Fruit fly (Drosophila melanogaster) whole organism, embryonic: ENCODE data around the gene CG31287.

ENCODE experiments used
- Atf6 ChIP-seq: fragments of 200-800 bp; sonication (Bioruptor generic); IDR thresholded peaks from 2 replicates; pipeline ENCODE4 v1.3.6; 2022; ENCODE audit warnings: missing biosample characterization, missing genetic modification characterization
- B-H2 ChIP-seq: fragments of 200-800 bp; sonication (Bioruptor generic); optimal IDR thresholded peaks from 2 replicates; lab custom pipeline; 2018; ENCODE audit warnings: missing biosample characterization, mild to moderate bottlenecking, missing genetic modification characterization
- BtbVII ChIP-seq: fragments of 200-800 bp; sonication (Bioruptor generic); optimal IDR thresholded peaks from 3 replicates; lab custom pipeline; 2017; ENCODE audit warnings: missing biosample characterization, mild to moderate bottlenecking, missing genetic modification characterization
- CG11085 ChIP-seq: fragments of 200-800 bp; sonication (Bioruptor generic); IDR thresholded peaks from 2 replicates; pipeline ENCODE4 v1.3.6; 2022; ENCODE audit warnings: missing biosample characterization, missing genetic modification characterization
- CG11398 ChIP-seq: fragments of 200-800 bp; sonication (Bioruptor generic); optimal IDR thresholded peaks from 2 replicates; lab custom pipeline; 2016; ENCODE audit warnings: missing biosample characterization, missing genetic modification characterization
- CG12299 ChIP-seq: fragments of 200-800 bp; sonication (Bioruptor generic); optimal IDR thresholded peaks from 2 replicates; lab custom pipeline; 2018; ENCODE audit warnings: missing biosample characterization, mild to moderate bottlenecking, missing genetic modification characterization
- CG12659 ChIP-seq: fragments of 200-800 bp; sonication (Bioruptor generic); optimal IDR thresholded peaks from 3 replicates; lab custom pipeline; 2017; ENCODE audit warnings: mild to moderate bottlenecking, missing biosample characterization, missing genetic modification reagents, missing genetic modification characterization
- CG13424 ChIP-seq: fragments of 200-800 bp; sonication (Bioruptor generic); optimal IDR thresholded peaks from 2 replicates; lab custom pipeline; 2019; ENCODE audit warnings: missing biosample characterization, mild to moderate bottlenecking, missing genetic modification characterization, moderate library complexity
- CG13894 ChIP-seq: fragments of 200-800 bp; sonication (Bioruptor generic); optimal IDR thresholded peaks from 3 replicates; lab custom pipeline; 2018; ENCODE audit warnings: missing biosample characterization, mild to moderate bottlenecking, missing genetic modification characterization, moderate library complexity
- CG15011 ChIP-seq: fragments of 200-800 bp; sonication (Bioruptor generic); optimal IDR thresholded peaks from 3 replicates; lab custom pipeline; 2018; ENCODE audit warnings: missing biosample characterization, mild to moderate bottlenecking, missing genetic modification characterization
- CG17802 ChIP-seq: fragments of 200-800 bp; sonication (Bioruptor generic); optimal IDR thresholded peaks from 2 replicates; lab custom pipeline; 2018; ENCODE audit warnings: missing biosample characterization, mild to moderate bottlenecking, missing genetic modification characterization, moderate library complexity
- CG1792 ChIP-seq: fragments of 200-800 bp; sonication (Bioruptor generic); optimal IDR thresholded peaks from 2 replicates; lab custom pipeline; 2016; ENCODE audit warnings: missing biosample characterization, missing genetic modification characterization
- CG18476 ChIP-seq: fragments of 200-800 bp; sonication (Bioruptor generic); optimal IDR thresholded peaks from 2 replicates; lab custom pipeline; 2016; ENCODE audit warnings: missing biosample characterization, mild to moderate bottlenecking, missing genetic modification characterization
- CG6791 ChIP-seq: fragments of 200-800 bp; sonication (Bioruptor generic); IDR thresholded peaks from 3 replicates; pipeline ENCODE4 v1.3.6; 2022; ENCODE audit warnings: missing biosample characterization, missing genetic modification characterization; ENCODE audit not compliant: partially characterized antibody
- CG7987 ChIP-seq: fragments of 200-800 bp; sonication (Bioruptor generic); optimal IDR thresholded peaks from 2 replicates; lab custom pipeline; 2018; ENCODE audit warnings: missing biosample characterization, mild to moderate bottlenecking, missing genetic modification characterization, moderate library complexity
- CG8478 ChIP-seq: fragments of >200 bp; optimal IDR thresholded peaks from 2 replicates; lab custom pipeline; 2018
- CG9817 ChIP-seq: fragments of 200-800 bp; sonication (Bioruptor generic); optimal IDR thresholded peaks from 2 replicates; lab custom pipeline; 2018; ENCODE audit warnings: missing biosample characterization, mild to moderate bottlenecking, missing genetic modification characterization, moderate library complexity
- CHES-1-like ChIP-seq: fragments of 200-800 bp; sonication (Bioruptor generic); optimal IDR thresholded peaks from 2 replicates; lab custom pipeline; 2016; ENCODE audit warnings: missing biosample characterization, missing genetic modification characterization
- CTCF ChIP-seq: fragments of 200-800 bp; sonication (Bioruptor generic); optimal IDR thresholded peaks from 2 replicates; lab custom pipeline; 2017; ENCODE audit warnings: missing biosample characterization, mild to moderate bottlenecking, missing genetic modification characterization, moderate library complexity
- Dp ChIP-seq: fragments of 200-800 bp; sonication (Bioruptor generic); optimal IDR thresholded peaks from 2 replicates; lab custom pipeline; 2018; ENCODE audit warnings: missing biosample characterization, mild to moderate bottlenecking, missing genetic modification characterization, moderate library complexity
- H2.0 ChIP-seq: fragments of 200-800 bp; sonication (Bioruptor generic); IDR thresholded peaks from 2 replicates; pipeline ENCODE4 v1.3.6; 2022; ENCODE audit warnings: missing biosample characterization, missing genetic modification characterization
- Hand ChIP-seq: fragments of 200-800 bp; sonication (Bioruptor generic); optimal IDR thresholded peaks from 2 replicates; lab custom pipeline; 2017; ENCODE audit warnings: mild to moderate bottlenecking, missing biosample characterization, missing genetic modification reagents, missing genetic modification characterization
- HmgZ ChIP-seq: fragments of 200-800 bp; sonication (Bioruptor generic); optimal IDR thresholded peaks from 2 replicates; lab custom pipeline; 2018; ENCODE audit warnings: missing biosample characterization, mild to moderate bottlenecking, missing genetic modification characterization
- Hr3 ChIP-seq: fragments of 200-800 bp; sonication (Bioruptor generic); optimal IDR thresholded peaks from 3 replicates; lab custom pipeline; 2016; ENCODE audit warnings: missing biosample characterization, missing genetic modification characterization
- Kr ChIP-seq: fragments of 200-800 bp; sonication (Bioruptor generic); optimal IDR thresholded peaks from 2 replicates; lab custom pipeline; 2017; ENCODE audit warnings: missing biosample characterization, mild to moderate bottlenecking, missing genetic modification characterization
- Mad ChIP-seq: fragments of 200-800 bp; sonication (Bioruptor generic); optimal IDR thresholded peaks from 2 replicates; lab custom pipeline; 2016; ENCODE audit warnings: missing biosample characterization, missing genetic modification characterization
- Optix ChIP-seq: fragments of 200-800 bp; sonication (Bioruptor generic); IDR thresholded peaks from 3 replicates; pipeline ENCODE4 v1.3.6; 2022; ENCODE audit warnings: missing biosample characterization, missing genetic modification characterization
- YL-1 ChIP-seq: fragments of 200-800 bp; sonication (Bioruptor generic); optimal IDR thresholded peaks from 3 replicates; lab custom pipeline; 2017; ENCODE audit warnings: missing biosample characterization, mild to moderate bottlenecking, missing genetic modification characterization
- ab ChIP-seq: fragments of 200-800 bp; sonication (Bioruptor generic); optimal IDR thresholded peaks from 2 replicates; lab custom pipeline; 2016; ENCODE audit warnings: missing biosample characterization, missing genetic modification characterization
- cas ChIP-seq: fragments of 200-800 bp; sonication (Bioruptor generic); IDR thresholded peaks from 2 replicates; pipeline ENCODE4 v1.3.6; 2022; ENCODE audit warnings: missing biosample characterization, missing genetic modification characterization
- cg ChIP-seq: fragments of 200-800 bp; sonication (Bioruptor generic); optimal IDR thresholded peaks from 3 replicates; lab custom pipeline; 2019; ENCODE audit warnings: missing biosample characterization, mild to moderate bottlenecking, missing genetic modification characterization, moderate library complexity
- dati ChIP-seq: fragments of 200-800 bp; sonication (Bioruptor generic); IDR thresholded peaks from 2 replicates; pipeline ENCODE4 v1.3.6; 2022; ENCODE audit warnings: missing biosample characterization, missing genetic modification characterization
- disco-r ChIP-seq: fragments of 200-800 bp; sonication (Bioruptor generic); optimal IDR thresholded peaks from 2 replicates; lab custom pipeline; 2016; ENCODE audit warnings: missing biosample characterization, missing genetic modification characterization
- dpn ChIP-seq, 2 experiments: fragments of 200-800 bp; sonication (Bioruptor generic); optimal IDR thresholded peaks; 3 replicates each; lab custom pipeline; 2016; ENCODE audit warnings: missing biosample characterization in 2 of 2, missing genetic modification characterization in 2 of 2
- en ChIP-seq: fragments of 200-800 bp; sonication (Bioruptor generic); optimal IDR thresholded peaks from 2 replicates; lab custom pipeline; 2016; ENCODE audit warnings: missing biosample characterization, missing genetic modification characterization
- fd96Cb ChIP-seq: fragments of 200-800 bp; sonication (Bioruptor generic); optimal IDR thresholded peaks from 2 replicates; lab custom pipeline; 2018; ENCODE audit warnings: missing biosample characterization, mild to moderate bottlenecking, missing genetic modification characterization, moderate library complexity
- gcm2 ChIP-seq: fragments of 200-800 bp; sonication (Bioruptor generic); optimal IDR thresholded peaks from 2 replicates; lab custom pipeline; 2016; ENCODE audit warnings: missing biosample characterization, missing genetic modification characterization
- grau ChIP-seq: fragments of 200-800 bp; optimal IDR thresholded peaks from 3 replicates; lab custom pipeline; 2019; ENCODE audit warnings: missing biosample characterization, mild to moderate bottlenecking, missing genetic modification characterization, moderate library complexity
- gsb-n ChIP-seq: fragments of 200-800 bp; sonication (Bioruptor generic); optimal IDR thresholded peaks from 3 replicates; lab custom pipeline; 2018; ENCODE audit warnings: missing biosample characterization, mild to moderate bottlenecking, missing genetic modification characterization
- jumu ChIP-seq: fragments of 200-800 bp; sonication (Bioruptor generic); optimal IDR thresholded peaks from 3 replicates; lab custom pipeline; 2016; ENCODE audit warnings: missing biosample characterization, missing genetic modification characterization
- maf-S ChIP-seq: fragments of 200-800 bp; sonication (Bioruptor generic); optimal IDR thresholded peaks from 2 replicates; lab custom pipeline; 2016; ENCODE audit warnings: missing biosample characterization, missing genetic modification characterization
- mld ChIP-seq: fragments of 200-800 bp; sonication (Bioruptor generic); IDR thresholded peaks from 3 replicates; pipeline ENCODE4 v1.3.6; 2022; ENCODE audit warnings: missing biosample characterization, missing genetic modification characterization; ENCODE audit not compliant: partially characterized antibody
- org-1 ChIP-seq: fragments of 200-800 bp; sonication (Bioruptor generic); optimal IDR thresholded peaks from 2 replicates; lab custom pipeline; 2017; ENCODE audit warnings: missing biosample characterization, missing genetic modification characterization
- phol ChIP-seq: fragments of 200-800 bp; sonication (Bioruptor generic); optimal IDR thresholded peaks from 3 replicates; lab custom pipeline; 2018; ENCODE audit warnings: missing biosample characterization, mild to moderate bottlenecking, missing genetic modification characterization, moderate library complexity
- pita ChIP-seq: fragments of 200-800 bp; sonication (Bioruptor generic); optimal IDR thresholded peaks from 2 replicates; lab custom pipeline; 2017; ENCODE audit warnings: missing biosample characterization, mild to moderate bottlenecking, missing genetic modification characterization
- scrt ChIP-seq: fragments of 200-800 bp; sonication (Bioruptor generic); optimal IDR thresholded peaks from 2 replicates; lab custom pipeline; 2018; ENCODE audit warnings: missing biosample characterization, mild to moderate bottlenecking, missing genetic modification characterization, moderate library complexity
- sens ChIP-seq: fragments of 200-800 bp; sonication (Bioruptor generic); peaks from one replicate; lab custom pipeline; 2016; ENCODE audit warnings: missing biosample characterization, missing genetic modification characterization
- so ChIP-seq: fragments of 200-800 bp; sonication (Bioruptor generic); IDR thresholded peaks from 3 replicates; pipeline ENCODE4 v1.3.6; 2022; ENCODE audit warnings: missing biosample characterization, missing genetic modification characterization
- ssp ChIP-seq: fragments of 200-800 bp; sonication (Bioruptor generic); IDR thresholded peaks from 2 replicates; pipeline ENCODE4 v1.3.6; 2022; ENCODE audit warnings: missing biosample characterization, missing genetic modification characterization
- unc-4 ChIP-seq: fragments of 200-800 bp; sonication (Bioruptor generic); IDR thresholded peaks from 2 replicates; pipeline ENCODE4 v1.3.6; 2022; ENCODE audit warnings: missing biosample characterization, missing genetic modification characterization; ENCODE audit not compliant: partially characterized antibody
- vvl ChIP-seq: fragments of 200-800 bp; sonication (Bioruptor generic); IDR thresholded peaks from 2 replicates; pipeline ENCODE4 v1.3.6; 2022; ENCODE audit warnings: missing biosample characterization, missing genetic modification characterization

Gene CG31287

DNA sequence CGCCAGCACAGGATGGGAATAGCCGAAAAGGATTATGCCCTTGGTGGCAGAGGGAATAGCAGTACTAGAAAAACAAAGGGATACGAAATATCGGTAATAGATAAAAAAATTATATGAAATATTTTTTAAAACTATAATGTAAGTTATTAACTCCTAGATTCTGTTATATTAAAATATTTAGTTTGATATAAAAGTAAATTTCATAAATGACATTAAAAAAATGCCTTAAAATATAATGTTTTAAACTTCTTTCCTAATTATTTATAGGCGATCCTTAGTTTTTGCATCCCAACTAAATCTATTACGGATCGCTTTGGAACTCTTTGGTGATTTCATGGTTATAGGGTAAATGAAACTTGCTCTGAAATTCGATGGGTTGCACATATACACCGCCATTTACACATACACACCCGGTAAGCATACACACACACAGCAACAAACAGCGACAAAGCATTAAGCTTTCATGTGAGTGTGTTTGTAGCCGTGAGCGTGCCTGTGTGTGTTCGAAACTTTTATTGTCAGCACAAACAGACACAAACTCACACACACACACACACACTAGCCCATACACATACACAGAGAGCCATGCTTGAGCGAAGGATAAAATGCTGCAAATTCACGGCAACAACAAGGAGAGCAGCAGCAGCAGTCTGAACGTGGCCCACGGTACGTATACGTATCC lies 10.8 kb downstream of the CG31287 start (continued):
- TF ChIP-seq gcm2 (GFP tag; lab: Kevin White, UChicago) (no peak), B-H2 (GFP tag; lab: Kevin White, UChicago) (no peak), sens (peak; percentile 58), dpn (GFP tag; optimal IDR thresholded peaks at IDR 0.05; lab: Kevin White, UChicago) (no peak), Optix (no peak), cas (no peak), Atf6 (GFP tag; lab: Robert Waterston, UW) (no peak), CG12659 (GFP tag; lab: Kevin White, UChicago) (peak; percentile 35), ssp (GFP tag; lab: Robert Waterston, UW) (no peak), maf-S (GFP tag; lab: Kevin White, UChicago) (no peak), Dp (GFP tag; lab: Kevin White, UChicago) (no peak), so (GFP tag; lab: Robert Waterston, UW) (no peak), CG11398 (no peak), CG8478 (lab: Kevin White, UChicago) (no peak), disco-r (no peak), CG18476 (GFP tag; lab: Kevin White, UChicago) (no peak), CG7987 (GFP tag; lab: Kevin White, UChicago) (no peak), Kr (GFP tag; lab: Kevin White, UChicago) (no peak), Hr3 (GFP tag; lab: Kevin White, UChicago) (peak; percentile 12), ab (no peak), CG15011 (no peak), Hand (GFP tag; lab: Kevin White, UChicago) (peak; percentile 32), Mad (GFP tag; lab: Kevin White, UChicago) (no peak), BtbVII (GFP tag; lab: Kevin White, UChicago) (peak; percentile 68), CG12299 (tag; lab: Kevin White, UChicago) (no peak), CG9817 (no peak), fd96Cb (peak; percentile 27), vvl (GFP tag; lab: Robert Waterston, UW) (no peak), CG1792 (GFP tag; lab: Kevin White, UChicago) (no peak), CG13894 (tag; lab: Kevin White, UChicago) (no peak), YL-1 (GFP tag; lab: Kevin White, UChicago) (no peak), CG13424 (tag; lab: Kevin White, UChicago) (peak; percentile 28), cg (GFP tag; lab: Kevin White, UChicago) (peak; percentile 75), grau (tag; lab: Kevin White, UChicago) (peak; percentile 40), HmgZ (no peak), CHES-1-like (GFP tag; lab: Kevin White, UChicago) (no peak), H2.0 (GFP tag; lab: Robert Waterston, UW) (no peak), en (GFP tag; lab: Kevin White, UChicago) (no peak), phol (tag; lab: Kevin White, UChicago) (peak; percentile 31), pita (GFP tag; lab: Kevin White, UChicago) (no peak), gsb-n (tag; lab: Kevin White, UChicago) (no peak), unc-4 (GFP tag; lab: Robert Waterston, UW) (no peak), mld (GFP tag; lab: Robert Waterston, UW) (no peak), CTCF (GFP tag; lab: Kevin White, UChicago) (no peak), CG11085 (GFP tag; lab: Robert Waterston, UW) (no peak), CG6791 (no peak), scrt (GFP tag; lab: Kevin White, UChicago) (no peak), org-1 (GFP tag; lab: Kevin White, UChicago) (no peak), CG17802 (tag; lab: Kevin White, UChicago) (peak; percentile 42), jumu (GFP tag; lab: Kevin White, UChicago) (no peak), dati (GFP tag; lab: Robert Waterston, UW) (no peak)
